Worm (Caenorhabditis elegans): ENCODE results near the gene C14B4.2.

DNA sequence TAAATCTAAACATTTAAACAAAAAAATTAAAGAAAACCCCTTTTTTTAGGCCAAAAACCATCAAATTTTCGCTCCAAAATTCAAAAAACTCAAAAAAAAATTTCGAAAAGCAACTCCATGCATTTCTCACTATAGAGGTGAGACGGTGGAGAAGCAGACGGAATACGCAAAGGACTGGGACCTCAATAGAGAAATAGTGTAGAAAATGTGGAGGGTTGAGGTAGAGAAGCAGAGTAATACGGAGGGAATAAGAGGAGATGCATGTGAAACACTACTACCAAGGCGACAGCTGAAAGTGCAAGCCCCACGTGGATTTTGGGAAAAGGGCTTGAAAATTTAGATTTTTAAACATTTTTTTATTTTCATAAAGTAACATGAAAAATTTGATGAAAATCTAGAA lies 28.8 kb upstream of the C14B4.2 start:
- no peak for TF ChIP-seq skn-1 (tag; optimal IDR thresholded peaks at IDR 0.05)
- TF ChIP-seq snpc-4 (tag; optimal IDR thresholded peaks at IDR 0.05): no peak
- no peak for TF ChIP-seq zag-1 (tag; optimal IDR thresholded peaks at IDR 0.05)
- no peak for TF ChIP-seq aha-1 (tag; optimal IDR thresholded peaks at IDR 0.05)
- no peak for TF ChIP-seq pag-3 (tag; optimal IDR thresholded peaks at IDR 0.05; ENCODE audit: borderline replicate concordance, insufficient read depth)
- no peak for TF ChIP-seq F16B12.6 (tag; optimal IDR thresholded peaks at IDR 0.05)
- TF ChIP-seq ceh-63 (GFP tag; optimal IDR thresholded peaks at IDR 0.05): no peak
